Fruit fly (Drosophila melanogaster): ENCODE results near the gene CG13041.

CG13041 gene

dm6 chr3L:16339873-16340272 is 20.5 kb upstream of the CG13041 start:
- TF ChIP-seq Hnf4 (GFP tag; optimal IDR thresholded peaks at IDR 0.05) (no peak), OdsH (GFP tag; optimal IDR thresholded peaks at IDR 0.05) (no peak), Hr78 (GFP tag; optimal IDR thresholded peaks at IDR 0.05) (no peak), pan (optimal IDR thresholded peaks at IDR 0.05) (no peak), CG9705 (GFP tag; optimal IDR thresholded peaks at IDR 0.05) (no peak), dsf (GFP tag; optimal IDR thresholded peaks at IDR 0.05; ENCODE audit: borderline replicate concordance) (no peak), Abd-B (GFP tag; optimal IDR thresholded peaks at IDR 0.05) (no peak), CG32264 (GFP tag; optimal IDR thresholded peaks at IDR 0.05) (no peak), tai (GFP tag; optimal IDR thresholded peaks at IDR 0.05) (no peak), Dif (GFP tag; optimal IDR thresholded peaks at IDR 0.05; ENCODE audit: partially characterized antibody) (no peak), Mio (GFP tag; optimal IDR thresholded peaks at IDR 0.05) (no peak), CrebA (GFP tag; optimal IDR thresholded peaks at IDR 0.05; ENCODE audit: borderline replicate concordance) (no peak), sage (GFP tag; optimal IDR thresholded peaks at IDR 0.05) (no peak), woc (GFP tag; optimal IDR thresholded peaks at IDR 0.05) (no peak), Jra (GFP tag; optimal IDR thresholded peaks at IDR 0.05) (no peak)

- TF ChIP-seq Abd-B (GFP tag; optimal IDR thresholded peaks at IDR 0.05) (no peak), foxo (GFP tag; optimal IDR thresholded peaks at IDR 0.05) (no peak), Hnf4 (GFP tag; optimal IDR thresholded peaks at IDR 0.05) (no peak), Jra (GFP tag; optimal IDR thresholded peaks at IDR 0.05) (no peak), ey (GFP tag; optimal IDR thresholded peaks at IDR 0.05) (no peak), Rel (GFP tag; optimal IDR thresholded peaks at IDR 0.05) (no peak), Rel (tag; optimal IDR thresholded peaks at IDR 0.05) (no peak), psq (GFP tag; optimal IDR thresholded peaks at IDR 0.05) (no peak), usp (GFP tag; optimal IDR thresholded peaks at IDR 0.05) (no peak), lola (GFP tag; optimal IDR thresholded peaks at IDR 0.05) (no peak), rgr (GFP tag; optimal IDR thresholded peaks at IDR 0.05) (no peak), N (GFP tag; optimal IDR thresholded peaks at IDR 0.05) (no peak), dmrt93B (GFP tag; optimal IDR thresholded peaks at IDR 0.05) (no peak), fru (GFP tag; optimal IDR thresholded peaks at IDR 0.05) (no peak), br (GFP tag; optimal IDR thresholded peaks at IDR 0.05) (no peak), Myc (optimal IDR thresholded peaks at IDR 0.05) (no peak), Dif (GFP tag; optimal IDR thresholded peaks at IDR 0.05; ENCODE audit: partially characterized antibody) (no peak), jim (GFP tag; optimal IDR thresholded peaks at IDR 0.05) (no peak), Mio (GFP tag; optimal IDR thresholded peaks at IDR 0.05) (no peak), dsf (GFP tag; optimal IDR thresholded peaks at IDR 0.05; ENCODE audit: borderline replicate concordance) (no peak)
Measured at dm6 chr3L:16339463-16339862, 20.1 kb upstream of the CG13041 start.

- TF ChIP-seq HLH106 (tag; optimal IDR thresholded peaks at IDR 0.05) (no peak), Jra (GFP tag; optimal IDR thresholded peaks at IDR 0.05) (no peak), Vsx2 (GFP tag; optimal IDR thresholded peaks at IDR 0.05; ENCODE audit: partially characterized antibody) (no peak), psq (GFP tag; optimal IDR thresholded peaks at IDR 0.05) (no peak), foxo (GFP tag; optimal IDR thresholded peaks at IDR 0.05) (no peak), br (GFP tag; optimal IDR thresholded peaks at IDR 0.05) (no peak), brk (GFP tag; optimal IDR thresholded peaks at IDR 0.05) (no peak), fru (GFP tag; optimal IDR thresholded peaks at IDR 0.05) (no peak), Abd-B (GFP tag; optimal IDR thresholded peaks at IDR 0.05) (no peak), CG9705 (GFP tag; optimal IDR thresholded peaks at IDR 0.05) (no peak), rgr (GFP tag; optimal IDR thresholded peaks at IDR 0.05) (no peak), pan (optimal IDR thresholded peaks at IDR 0.05) (no peak), GATAd (GFP tag; optimal IDR thresholded peaks at IDR 0.05) (no peak), woc (GFP tag; optimal IDR thresholded peaks at IDR 0.05) (no peak)
Measured at dm6 chr3L:16338703-16339102, 19.4 kb upstream of the CG13041 start, which contains the start of gene CG4998. Gene CG4998 (plus strand): TSS chr3L:16339003.

DNA sequence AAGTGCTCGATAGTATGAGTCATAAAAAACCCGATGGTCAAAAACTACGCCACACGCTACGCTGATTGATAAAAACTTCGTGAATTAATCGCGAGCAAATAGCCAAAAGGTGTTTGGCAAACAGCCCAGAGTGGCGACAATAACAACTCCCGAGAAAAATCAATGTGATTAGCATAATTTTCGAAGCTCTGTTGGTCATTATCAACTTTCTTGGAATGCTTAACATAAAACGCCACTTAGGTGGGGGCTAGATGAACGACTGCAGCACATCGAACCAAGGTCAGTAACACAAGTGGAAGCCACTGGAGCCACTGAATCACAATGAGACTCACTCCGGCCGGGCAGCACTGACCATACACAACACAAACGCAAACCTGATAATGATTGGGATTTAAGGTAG is 18.4 kb upstream of the CG13041 start:
- TF ChIP-seq Rel (GFP tag; optimal IDR thresholded peaks at IDR 0.05) (no peak), Rel (tag; optimal IDR thresholded peaks at IDR 0.05) (no peak), tai (GFP tag; optimal IDR thresholded peaks at IDR 0.05) (no peak), CG32264 (GFP tag; optimal IDR thresholded peaks at IDR 0.05) (no peak), foxo (GFP tag; optimal IDR thresholded peaks at IDR 0.05) (no peak)

- TF ChIP-seq dsf (GFP tag; optimal IDR thresholded peaks at IDR 0.05; ENCODE audit: borderline replicate concordance) (no peak), GATAd (GFP tag; optimal IDR thresholded peaks at IDR 0.05) (no peak), Myc (optimal IDR thresholded peaks at IDR 0.05) (peak; percentile 80), Hr78 (GFP tag; optimal IDR thresholded peaks at IDR 0.05) (no peak), Rel (GFP tag; optimal IDR thresholded peaks at IDR 0.05) (no peak), Rel (tag; optimal IDR thresholded peaks at IDR 0.05) (no peak), psq (GFP tag; optimal IDR thresholded peaks at IDR 0.05) (no peak), Dif (GFP tag; optimal IDR thresholded peaks at IDR 0.05; ENCODE audit: partially characterized antibody) (peak; percentile 39), CG32264 (GFP tag; optimal IDR thresholded peaks at IDR 0.05) (no peak), brk (GFP tag; optimal IDR thresholded peaks at IDR 0.05) (no peak), Vsx2 (GFP tag; optimal IDR thresholded peaks at IDR 0.05; ENCODE audit: partially characterized antibody) (peak; percentile 58), sage (GFP tag; optimal IDR thresholded peaks at IDR 0.05) (no peak), pan (optimal IDR thresholded peaks at IDR 0.05) (no peak), Hr83 (GFP tag; optimal IDR thresholded peaks at IDR 0.05; ENCODE audit: poor library complexity, severe bottlenecking) (no peak), dl (GFP tag; optimal IDR thresholded peaks at IDR 0.05; ENCODE audit: insufficient read depth in 1 of 2, partially characterized antibody in 2 of 2) (no peak), N (GFP tag; optimal IDR thresholded peaks at IDR 0.05) (peak; percentile 79), CrebA (GFP tag; optimal IDR thresholded peaks at IDR 0.05; ENCODE audit: borderline replicate concordance) (no peak)
Measured at dm6 chr3L:16334876-16335275, 15.6 kb upstream of the CG13041 start.

All from whole organism, wandering third instar larva.